Worm (Caenorhabditis elegans) whole organism, L1 larva: ENCODE data around the gene adm-4.
A peak's percentile ranks its signal among the peaks of the same experiment; 100 is the strongest.

Experiments used
- aly-2 ChIP-seq: fragments of 150-350 bp; optimal IDR thresholded peaks from 2 replicates; lab custom pipeline; 2014; ENCODE audit warnings: missing biosample characterization, missing genetic modification characterization
- blmp-1 ChIP-seq: fragments of 150-350 bp; optimal IDR thresholded peaks from 2 replicates; lab custom pipeline; 2014; ENCODE audit warnings: missing biosample characterization, missing genetic modification characterization
- ceh-82 ChIP-seq, 3 experiments: fragments of 150-350 bp in 1 of 3; sonication (generic microtip) in 2 of 3; optimal IDR thresholded peaks; 2 replicates each; lab custom pipeline; 2014 to 2017; ENCODE audit warnings: missing biosample characterization in 3 of 3, missing genetic modification characterization in 3 of 3
- dpl-1 ChIP-seq, 3 experiments: fragments of 150-350 bp in 2 of 3; sonication (generic microtip) in 1 of 3; optimal IDR thresholded peaks; 2 replicates each; lab custom pipeline; 2014 to 2017; ENCODE audit warnings: missing biosample characterization in 3 of 3, missing genetic modification characterization in 3 of 3, missing genetic modification reagents in 3 of 3
- dsc-1 ChIP-seq: sonication (generic microtip); optimal IDR thresholded peaks from 2 replicates; lab custom pipeline; 2016; ENCODE audit warnings: mild to moderate bottlenecking, missing genetic modification characterization, missing compliant biosample characterization
- efl-1 ChIP-seq, 4 experiments: fragments of 150-350 bp; optimal IDR thresholded peaks in 3 of 4; peaks in 1 of 4; 1 replicate in 1 of 4; 2 replicates in 3 of 4; lab custom pipeline; 2014; ENCODE audit warnings: missing biosample characterization in 2 of 4, missing genetic modification characterization in 2 of 4, missing genetic modification reagents in 2 of 4
- efl-3 ChIP-seq: fragments of 200-800 bp; sonication (Bioruptor generic); optimal IDR thresholded peaks from 2 replicates; lab custom pipeline; 2018; ENCODE audit warnings: mild to moderate bottlenecking, missing genetic modification characterization, missing compliant biosample characterization
- egl-27 ChIP-seq, 2 experiments: fragments of 150-350 bp in 1 of 2; sonication (generic microtip); optimal IDR thresholded peaks; 3 replicates each; lab custom pipeline; 2017 to 2018; ENCODE audit warnings: missing biosample characterization in 2 of 2, missing genetic modification characterization in 2 of 2, missing genetic modification reagents in 2 of 2
- elt-3 ChIP-seq, 6 experiments: fragments of 150-350 bp in 1 of 6; sonication (generic microtip); optimal IDR thresholded peaks; 2 replicates each; lab custom pipeline; 2017 to 2018; ENCODE audit warnings: missing biosample characterization in 6 of 6, missing genetic modification characterization in 6 of 6, inconsistent platforms in 1 of 6
- fkh-10 ChIP-seq: sonication (generic microtip); optimal IDR thresholded peaks from 2 replicates; lab custom pipeline; 2017; ENCODE audit warnings: missing biosample characterization, missing genetic modification reagents, missing genetic modification characterization
- fkh-8 ChIP-seq: sonication (generic microtip); optimal IDR thresholded peaks from 2 replicates; lab custom pipeline; 2016; ENCODE audit warnings: mild to moderate bottlenecking, missing genetic modification characterization, missing compliant biosample characterization
- hlh-4 ChIP-seq: sonication (generic microtip); optimal IDR thresholded peaks from 2 replicates; lab custom pipeline; 2016; ENCODE audit warnings: mild to moderate bottlenecking, missing genetic modification characterization, missing compliant biosample characterization
- hpl-2 ChIP-seq: fragments of 150-350 bp; optimal IDR thresholded peaks from 2 replicates; lab custom pipeline; 2014; ENCODE audit warnings: missing biosample characterization, missing genetic modification reagents, missing genetic modification characterization
- lin-13 ChIP-seq: fragments of 150-350 bp; optimal IDR thresholded peaks from 2 replicates; lab custom pipeline; 2014; ENCODE audit warnings: missing biosample characterization, missing genetic modification reagents, missing genetic modification characterization
- lin-14 ChIP-seq: fragments of 200-800 bp; sonication (Bioruptor generic); optimal IDR thresholded peaks from 2 replicates; lab custom pipeline; 2018; ENCODE audit warnings: mild to moderate bottlenecking, missing genetic modification characterization, moderate library complexity, missing compliant biosample characterization
- lin-15B ChIP-seq: fragments of 150-350 bp; sonication (generic microtip); optimal IDR thresholded peaks from 3 replicates; lab custom pipeline; 2014; ENCODE audit warnings: missing biosample characterization, missing genetic modification characterization
- lin-39 ChIP-seq: fragments of 150-350 bp; optimal IDR thresholded peaks from 2 replicates; lab custom pipeline; 2014; ENCODE audit warnings: missing biosample characterization, missing genetic modification reagents, missing genetic modification characterization
- lsy-2 ChIP-seq, 2 experiments: fragments of 150-350 bp; optimal IDR thresholded peaks; 2 replicates each; lab custom pipeline; 2014; ENCODE audit warnings: missing biosample characterization in 2 of 2, missing genetic modification characterization in 2 of 2
- mdl-1 ChIP-seq, 2 experiments: fragments of 150-350 bp; optimal IDR thresholded peaks; 2 replicates each; lab custom pipeline; 2014 to 2017; ENCODE audit warnings: missing biosample characterization in 2 of 2, missing genetic modification characterization in 2 of 2, inconsistent platforms in 1 of 2
- mef-2 ChIP-seq: fragments of 150-350 bp; optimal IDR thresholded peaks from 2 replicates; lab custom pipeline; 2014; ENCODE audit warnings: missing biosample characterization, missing genetic modification characterization
- nhr-11 ChIP-seq: fragments of 150-350 bp; optimal IDR thresholded peaks from 2 replicates; lab custom pipeline; 2014; ENCODE audit warnings: missing biosample characterization, missing genetic modification characterization
- nhr-19 ChIP-seq: fragments of 200-800 bp; sonication (Bioruptor generic); conservative IDR thresholded peaks from 2 replicates; pipeline ENCODE4 v1.3.6; 2022; ENCODE audit warnings: missing genetic modification characterization, missing compliant biosample characterization
- nhr-28 ChIP-seq: fragments of 150-350 bp; optimal IDR thresholded peaks from 2 replicates; lab custom pipeline; 2014; ENCODE audit warnings: missing biosample characterization, missing genetic modification characterization
- nhr-71 ChIP-seq: sonication (generic microtip); optimal IDR thresholded peaks from 2 replicates; lab custom pipeline; 2016; ENCODE audit warnings: mild to moderate bottlenecking, missing genetic modification characterization, moderate library complexity, missing compliant biosample characterization
- nhr-76 ChIP-seq: sonication (generic microtip); optimal IDR thresholded peaks from 2 replicates; lab custom pipeline; 2017; ENCODE audit warnings: missing biosample characterization, missing genetic modification characterization
- nhr-77 ChIP-seq: fragments of 150-350 bp; optimal IDR thresholded peaks from 2 replicates; lab custom pipeline; 2014; ENCODE audit warnings: missing biosample characterization, missing genetic modification characterization
- nhr-85 ChIP-seq: sonication (generic microtip); peaks from one replicate; lab custom pipeline; 2016; ENCODE audit warnings: missing genetic modification characterization, inconsistent platforms, missing compliant biosample characterization
- nhr-90 ChIP-seq: sonication (generic microtip); optimal IDR thresholded peaks from 2 replicates; lab custom pipeline; 2016; ENCODE audit warnings: mild to moderate bottlenecking, missing genetic modification characterization, missing compliant biosample characterization; ENCODE audit not compliant: poor library complexity
- pax-3 ChIP-seq: fragments of 200-800 bp; sonication (Bioruptor generic); optimal IDR thresholded peaks from 2 replicates; lab custom pipeline; 2018; ENCODE audit warnings: mild to moderate bottlenecking, missing genetic modification characterization, moderate library complexity, missing compliant biosample characterization
- pqm-1 ChIP-seq: sonication (generic microtip); optimal IDR thresholded peaks from 3 replicates; lab custom pipeline; 2017; ENCODE audit warnings: missing biosample characterization, missing genetic modification characterization
- rnt-1 ChIP-seq: sonication (generic microtip); optimal IDR thresholded peaks from 2 replicates; lab custom pipeline; 2016; ENCODE audit warnings: mild to moderate bottlenecking, missing genetic modification characterization, moderate library complexity, missing compliant biosample characterization
- skn-1 ChIP-seq: fragments of 150-350 bp; optimal IDR thresholded peaks from 2 replicates; lab custom pipeline; 2014; ENCODE audit warnings: missing biosample characterization, missing genetic modification characterization
- snu-23 ChIP-seq: sonication (generic microtip); optimal IDR thresholded peaks from 2 replicates; lab custom pipeline; 2016; ENCODE audit warnings: missing genetic modification characterization, missing compliant biosample characterization
- sox-4 ChIP-seq: sonication (generic microtip); optimal IDR thresholded peaks from 2 replicates; lab custom pipeline; 2016; ENCODE audit warnings: missing genetic modification characterization, missing compliant biosample characterization
- sup-37 ChIP-seq: fragments of 200-800 bp; sonication (Bioruptor generic); optimal IDR thresholded peaks from 2 replicates; lab custom pipeline; 2018; ENCODE audit warnings: mild to moderate bottlenecking, missing genetic modification characterization, missing compliant biosample characterization
- tbx-2 ChIP-seq: sonication (generic microtip); optimal IDR thresholded peaks from 2 replicates; lab custom pipeline; 2016; ENCODE audit warnings: missing genetic modification characterization, missing compliant biosample characterization
- unc-62 ChIP-seq: fragments of 150-350 bp; optimal IDR thresholded peaks from 2 replicates; lab custom pipeline; 2014; ENCODE audit warnings: missing biosample characterization, missing genetic modification reagents, missing genetic modification characterization
- unc-86 ChIP-seq: sonication (generic microtip); optimal IDR thresholded peaks from 2 replicates; lab custom pipeline; 2016; ENCODE audit warnings: missing genetic modification characterization, missing compliant biosample characterization
- unc-98 ChIP-seq: fragments of 200-800 bp; sonication (Bioruptor generic); IDR thresholded peaks from 2 replicates; pipeline ENCODE4 v1.3.6; 2022; ENCODE audit warnings: missing genetic modification characterization, missing compliant biosample characterization
- vab-15 ChIP-seq: sonication (generic microtip); optimal IDR thresholded peaks from 2 replicates; lab custom pipeline; 2017; ENCODE audit warnings: missing genotype, mild to moderate bottlenecking, missing genetic modification characterization, missing compliant biosample characterization
- xbp-1 ChIP-seq: sonication (generic microtip); optimal IDR thresholded peaks from 2 replicates; lab custom pipeline; 2016; ENCODE audit warnings: missing genetic modification characterization, missing compliant biosample characterization
- zip-4 ChIP-seq: fragments of 200-800 bp; sonication (Bioruptor generic); optimal IDR thresholded peaks from 2 replicates; lab custom pipeline; 2018; ENCODE audit warnings: mild to moderate bottlenecking, missing genetic modification characterization, moderate library complexity, missing compliant biosample characterization
- ztf-4 ChIP-seq: fragments of 150-350 bp; optimal IDR thresholded peaks from 2 replicates; lab custom pipeline; 2014; ENCODE audit warnings: missing biosample characterization, missing genetic modification characterization

The adm-4 gene

DNA sequence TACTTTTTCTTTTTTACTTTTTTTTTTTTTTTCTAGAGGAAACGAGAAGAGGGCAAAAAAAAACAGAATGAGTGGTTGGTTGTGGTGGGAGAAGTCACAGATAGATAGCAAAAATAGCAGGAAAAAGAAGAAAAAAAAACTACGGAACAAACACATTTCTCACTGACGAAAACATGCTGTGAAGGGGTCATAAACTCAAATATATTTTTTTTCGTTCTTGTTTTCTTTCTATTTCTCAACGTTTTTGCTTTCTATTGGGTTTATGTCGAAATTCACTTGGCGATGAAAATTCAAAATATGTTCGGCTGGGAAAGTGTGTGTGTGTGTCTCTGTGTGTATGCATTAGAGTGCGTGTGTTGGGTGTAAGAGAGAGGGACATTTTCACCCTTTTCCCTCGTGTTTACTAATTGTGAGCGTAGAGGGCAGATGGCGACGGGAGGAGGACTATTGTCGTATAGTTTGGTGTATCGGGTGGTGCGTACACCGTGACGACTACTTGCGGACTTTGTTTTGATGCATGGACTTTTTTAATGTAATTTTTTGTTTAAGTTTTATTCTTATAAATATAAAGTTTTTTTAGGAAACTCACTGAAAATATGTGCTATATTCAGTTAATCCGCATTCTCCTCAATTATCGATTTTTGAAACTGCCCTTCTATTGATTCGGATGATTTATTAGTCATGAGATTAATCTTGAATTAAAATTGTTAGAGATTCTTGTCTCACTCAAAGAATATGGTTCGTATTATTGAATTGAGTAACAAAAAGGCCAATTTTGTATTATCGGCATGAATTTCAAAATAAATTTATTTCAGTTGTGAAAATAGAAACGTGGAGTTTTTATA, 11.5 kb upstream of the adm-4 start (continued):
- TF ChIP-seq mdl-1 (tag; optimal IDR thresholded peaks at IDR 0.05; lab: Kevin White, UChicago) (peak in 1 of 2 experiments; percentile 63), nhr-19 (GFP tag; lab: Robert Waterston, UW) (peak; percentile 39; the same call in 1 of the 2 replicates), ztf-4 (peak; percentile 11), zip-4 (GFP tag; lab: Kevin White, UChicago) (no peak), lin-15B (tag; lab: Kevin White, UChicago) (no peak), rnt-1 (peak; percentile 53), efl-3 (no peak), dsc-1 (no peak), efl-1 (optimal IDR thresholded peaks at IDR 0.05; lab: Kevin White, UChicago) (peak; percentile 23 to 31), efl-1 (GFP tag; optimal IDR thresholded peaks at IDR 0.05 in 1 of 2; lab: Kevin White, UChicago) (peak in 1 of 2 experiments; percentile 46), nhr-90 (tag; lab: Kevin White, UChicago) (peak; percentile 34), lin-39 (tag; lab: Kevin White, UChicago) (no peak)

DNA sequence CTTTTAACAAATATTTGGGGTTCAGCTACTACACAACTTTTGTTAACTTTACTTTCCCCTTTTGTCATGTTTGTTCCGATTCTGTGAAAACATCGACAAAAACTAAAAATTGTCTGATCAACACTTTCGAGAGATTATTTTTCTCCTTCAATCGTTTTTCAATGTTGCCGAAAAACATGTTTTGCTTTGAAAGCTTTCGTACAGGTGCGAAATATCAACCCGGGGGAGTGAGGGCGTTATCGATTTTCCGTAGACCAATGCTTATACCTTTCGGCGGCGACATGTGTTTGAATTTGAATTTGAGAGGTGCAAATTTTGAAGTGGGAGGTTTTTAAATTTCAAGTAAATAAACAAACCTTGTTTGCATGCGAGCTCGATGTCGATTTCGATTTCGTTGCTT, 10.3 kb upstream of the adm-4 start:
- TF ChIP-seq vab-15 (tag; lab: Kevin White, UChicago) (no peak), snu-23 (GFP tag; lab: Kevin White, UChicago) (no peak), blmp-1 (peak; percentile 2), unc-98 (GFP tag; lab: Robert Waterston, UW) (no peak), egl-27 (tag; optimal IDR thresholded peaks at IDR 0.05; lab: Kevin White, UChicago) (no peak), lsy-2 (tag; optimal IDR thresholded peaks at IDR 0.05; lab: Kevin White, UChicago) (no peak), sup-37 (GFP tag; lab: Kevin White, UChicago) (no peak)

DNA sequence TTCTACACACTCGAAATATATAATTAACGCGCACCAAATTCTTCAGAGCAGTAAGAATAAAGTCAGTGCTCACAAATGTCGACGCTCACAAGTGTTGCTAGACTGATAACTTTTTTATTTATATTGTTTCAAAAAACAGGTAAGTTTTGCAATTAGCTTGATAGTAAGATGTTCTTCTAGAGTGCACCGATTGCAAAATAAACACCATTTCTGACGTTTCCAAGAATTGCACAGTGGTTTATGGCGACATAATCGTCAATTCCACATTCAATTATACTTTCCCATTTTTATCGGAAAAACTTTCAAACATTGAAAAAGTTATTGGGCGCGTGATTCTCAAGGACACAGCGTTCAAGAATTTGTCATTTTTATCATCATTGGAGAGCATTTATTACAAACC, 2.3 kb upstream of the adm-4 start:
- no peak for TF ChIP-seq unc-62 (GFP tag; lab: Kevin White, UChicago)
- no peak for TF ChIP-seq pax-3 (tag; lab: Kevin White, UChicago)
- TF ChIP-seq skn-1 (tag; lab: Kevin White, UChicago): no peak
- no peak for TF ChIP-seq nhr-71 (tag; lab: Kevin White, UChicago)

DNA sequence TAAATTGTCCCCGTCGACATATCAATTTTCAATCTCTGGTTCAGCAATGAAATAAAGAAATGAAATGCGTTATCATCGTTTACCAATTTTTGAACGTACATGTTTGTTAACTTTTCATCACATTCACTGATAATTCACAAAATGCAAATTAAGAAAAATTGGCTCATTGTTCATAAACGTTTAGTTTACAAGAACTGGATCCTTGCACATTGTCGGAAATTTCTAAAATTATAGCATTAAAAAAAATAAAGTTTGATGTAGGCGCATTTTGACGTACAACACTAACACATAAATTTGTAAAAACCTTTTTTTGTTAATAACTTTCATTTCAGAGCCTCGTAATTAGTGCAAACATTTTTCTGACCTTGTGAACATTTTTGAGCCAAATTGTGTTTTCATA, 1.6 kb upstream of the adm-4 start, which contains the start of gene gpx-7:
Gene gpx-7 (minus strand): TSS at position 101 of the 400 bp plus-strand sequence.
- TF ChIP-seq nhr-11: no peak
- no peak for TF ChIP-seq sox-4 (tag; lab: Kevin White, UChicago)
- no peak for TF ChIP-seq aly-2 (tag; lab: Kevin White, UChicago)
- TF ChIP-seq lsy-2 (tag; optimal IDR thresholded peaks at IDR 0.05; lab: Kevin White, UChicago): no peak

DNA sequence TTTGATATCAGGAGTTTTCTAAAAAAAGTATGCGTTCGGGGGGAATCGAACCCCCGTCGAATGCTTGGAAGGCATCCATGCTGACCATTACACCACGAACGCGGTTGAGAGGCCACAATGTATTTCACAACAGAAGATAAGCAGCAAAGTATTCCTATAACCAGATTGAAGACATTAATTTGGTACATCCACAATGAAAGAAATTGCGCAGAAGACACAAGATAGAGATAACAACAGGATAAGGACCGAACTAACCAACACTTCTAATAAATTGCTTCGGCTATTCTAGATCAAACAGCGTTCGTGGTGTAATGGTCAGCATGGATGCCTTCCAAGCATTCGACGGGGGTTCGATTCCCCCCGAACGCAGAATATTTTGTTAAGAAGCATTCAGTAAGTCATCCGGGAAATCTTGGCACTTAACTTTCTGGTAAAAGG, 3.8 kb downstream of the adm-4 start:
- TF ChIP-seq mdl-1 (tag; optimal IDR thresholded peaks at IDR 0.05; lab: Kevin White, UChicago) (peak in 1 of 2 experiments; percentile 31), pqm-1 (no peak), hlh-4 (no peak), efl-3 (no peak), lin-13 (no peak), fkh-8 (tag; lab: Kevin White, UChicago) (no peak), lin-14 (GFP tag; lab: Kevin White, UChicago) (no peak), xbp-1 (tag; lab: Kevin White, UChicago) (no peak), dpl-1 (GFP tag; optimal IDR thresholded peaks at IDR 0.05; lab: Kevin White, UChicago) (no peak), rnt-1 (peak; percentile 11), tbx-2 (tag; lab: Kevin White, UChicago) (no peak), hpl-2 (GFP tag; lab: Kevin White, UChicago) (no peak), nhr-85 (tag; lab: Kevin White, UChicago) (no peak), fkh-10 (GFP tag; lab: Kevin White, UChicago) (no peak), nhr-28 (no peak), nhr-76 (tag; lab: Kevin White, UChicago) (no peak), elt-3 (tag; optimal IDR thresholded peaks at IDR 0.05; lab: Kevin White, UChicago) (peak in 1 of 6 experiments; percentile 42), unc-86 (tag; lab: Kevin White, UChicago) (no peak), sox-4 (tag; lab: Kevin White, UChicago) (no peak), ceh-82 (tag; optimal IDR thresholded peaks at IDR 0.05; lab: Kevin White, UChicago) (no peak), nhr-77 (tag; lab: Kevin White, UChicago) (no peak), mef-2 (tag; lab: Kevin White, UChicago) (no peak), nhr-71 (tag; lab: Kevin White, UChicago) (peak; percentile 19)
